Worm (Caenorhabditis elegans): Measurements from ENCODE around the gene stc-1.

stc-1 gene

DNA sequence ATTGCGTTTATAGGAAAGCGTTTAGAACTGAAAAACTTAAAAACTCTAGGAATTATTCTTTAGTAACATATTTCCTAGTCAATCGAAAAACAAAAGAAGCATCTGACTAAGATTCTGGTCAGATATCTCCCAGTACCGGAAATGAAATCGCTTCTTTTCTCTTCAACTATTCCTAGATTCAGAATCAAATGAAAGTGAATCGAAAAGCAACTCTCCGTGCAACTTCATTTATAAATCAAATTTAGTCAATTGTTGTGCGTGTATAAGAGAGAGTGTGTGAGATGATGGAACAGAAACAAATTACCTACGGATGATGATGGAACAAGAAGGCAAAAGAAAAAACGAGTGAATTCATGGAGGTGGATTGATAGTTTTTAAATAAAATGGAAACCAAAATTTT, 6.8 kb downstream of the stc-1 start:
- TF ChIP-seq unc-62 (GFP tag; optimal IDR thresholded peaks at IDR 0.05) = no peak

DNA sequence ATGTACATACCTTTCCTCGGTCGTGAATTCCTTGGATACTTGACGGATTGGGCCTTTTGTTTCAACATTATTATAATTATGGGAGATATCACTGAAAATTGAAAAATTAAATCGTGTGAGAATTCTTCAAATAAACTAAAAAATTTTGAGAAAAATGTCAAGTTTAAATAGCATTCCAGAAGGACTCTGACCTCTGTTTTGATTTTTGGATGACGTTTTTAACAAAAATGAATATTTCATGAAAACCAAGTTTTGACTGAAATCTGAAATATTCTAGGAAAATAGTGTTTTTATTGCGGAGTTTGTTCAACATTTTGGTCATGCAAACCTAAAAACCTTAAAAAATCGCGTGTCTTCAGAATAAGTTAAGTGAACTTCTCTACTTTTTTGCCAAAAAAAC, 9.8 kb downstream of the stc-1 start, which contains the start of gene glb-27:
TSS of gene glb-27 (minus strand) at position 101 of the 400 bp plus-strand sequence.
- TF ChIP-seq unc-62 (GFP tag; optimal IDR thresholded peaks at IDR 0.05) = no peak

- no peak for TF ChIP-seq unc-62 (GFP tag; optimal IDR thresholded peaks at IDR 0.05)
Measured at ce11 chrII:8554568-8554967, 11.4 kb downstream of the stc-1 start.

DNA sequence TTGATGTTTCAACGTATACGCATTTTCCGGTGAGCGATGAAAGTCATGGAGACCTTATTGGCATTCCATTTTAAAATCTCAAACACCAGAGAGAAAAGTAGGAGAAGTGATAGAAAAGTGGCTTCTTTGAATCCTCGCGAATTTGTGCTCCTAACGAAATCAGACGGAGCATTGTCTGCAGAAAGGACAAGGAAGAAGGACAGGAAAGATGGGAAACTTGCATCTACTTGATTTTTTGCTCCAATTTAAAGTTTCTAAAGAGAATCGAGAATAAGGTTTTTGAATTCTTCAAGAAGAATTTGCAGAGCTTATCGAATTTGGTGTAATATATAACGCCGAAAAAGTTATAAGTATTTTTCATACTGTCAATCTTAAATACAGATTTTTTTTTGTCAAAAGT, 14.8 kb downstream of the stc-1 start:
- no peak for TF ChIP-seq unc-62 (GFP tag; optimal IDR thresholded peaks at IDR 0.05)

- no peak for TF ChIP-seq unc-62 (GFP tag; optimal IDR thresholded peaks at IDR 0.05)
Measured at ce11 chrII:8546975-8547374, 19.0 kb downstream of the stc-1 start.

ce11 chrII:8545315-8545714, 20.6 kb downstream of the stc-1 start, which contains the start of gene decr-1.2:
Gene decr-1.2 (plus strand): TSS chrII:8545615.
- no peak for TF ChIP-seq unc-62 (GFP tag; optimal IDR thresholded peaks at IDR 0.05)

ce11 chrII:8540412-8540811, 25.5 kb downstream of the stc-1 start, which contains the start of gene pqn-73:
Gene pqn-73 (plus strand): TSS chrII:8540712.
- no peak for TF ChIP-seq unc-62 (GFP tag; optimal IDR thresholded peaks at IDR 0.05)

ce11 chrII:8536060-8536459, 29.9 kb downstream of the stc-1 start, which contains the start of gene W01C9.2:
Gene W01C9.2 (plus strand): TSS chrII:8536360.
- TF ChIP-seq unc-62 (GFP tag; optimal IDR thresholded peaks at IDR 0.05) = no peak

ce11 chrII:8532015-8532414, 33.9 kb downstream of the stc-1 start:
- no peak for TF ChIP-seq unc-62 (GFP tag; optimal IDR thresholded peaks at IDR 0.05)

DNA sequence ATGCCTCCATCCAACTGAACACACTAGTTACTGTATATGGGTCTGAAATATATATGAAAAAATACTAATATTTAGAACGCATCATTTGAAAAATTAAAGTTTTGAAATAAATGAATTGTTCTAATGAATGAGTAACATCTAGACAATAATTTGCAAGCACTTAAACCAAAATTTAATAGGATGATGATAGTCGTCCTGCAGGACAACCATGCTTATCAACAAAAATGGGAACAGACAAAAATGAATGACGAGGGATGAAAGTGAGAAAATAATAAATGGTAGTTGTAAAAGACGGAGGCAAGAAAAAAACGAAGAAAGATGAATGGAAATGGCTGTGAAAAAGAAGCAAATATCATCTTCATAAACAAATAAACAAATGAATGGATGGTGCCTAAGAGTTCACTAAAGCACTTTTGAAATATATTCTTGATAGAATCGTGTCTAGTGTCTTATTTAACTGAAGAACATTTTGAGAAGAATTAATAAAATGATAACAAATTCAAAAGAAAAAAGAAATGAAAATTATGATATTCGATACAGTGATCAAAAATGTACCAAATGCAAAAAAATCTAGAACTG, 34.7 kb downstream of the stc-1 start, which contains the start of gene gldi-7:
TSS of gene gldi-7 (minus strand) at position 42 of the 579 bp plus-strand sequence.
- TF ChIP-seq unc-62 (GFP tag; optimal IDR thresholded peaks at IDR 0.05) = no peak

DNA sequence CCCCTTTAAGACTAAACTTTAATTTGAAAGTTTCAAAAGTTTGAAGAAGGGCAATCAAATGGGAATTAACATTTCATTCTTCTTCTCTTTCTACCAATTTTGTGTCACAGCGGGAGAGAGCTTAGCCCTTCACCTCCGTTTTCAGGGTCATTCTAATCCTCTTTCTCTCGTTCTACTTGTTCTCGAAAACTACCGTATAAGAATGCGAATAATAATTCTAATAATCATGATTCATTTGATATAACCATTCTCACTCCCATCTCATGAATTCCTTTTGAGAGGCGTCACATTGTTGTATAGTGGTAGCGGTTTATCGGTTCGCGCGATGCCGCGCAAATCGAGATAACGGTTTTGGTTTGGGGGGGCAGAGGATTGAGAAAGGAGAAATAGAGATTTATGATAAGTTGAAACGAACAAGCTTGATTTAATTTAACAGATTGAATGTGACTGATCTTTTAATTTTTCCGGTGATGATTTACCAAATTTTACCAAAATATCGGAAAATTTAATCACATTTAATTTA, 36.7 kb downstream of the stc-1 start:
- TF ChIP-seq unc-62 (GFP tag; optimal IDR thresholded peaks at IDR 0.05) = no peak

- no peak for TF ChIP-seq unc-62 (GFP tag; optimal IDR thresholded peaks at IDR 0.05)
Measured at ce11 chrII:8525133-8525736, 40.7 kb downstream of the stc-1 start, which contains the start of the genes prp-9 and mrps-18B. Gene prp-9 (minus strand): TSS chrII:8525396. Gene mrps-18B (plus strand): TSS chrII:8525681.

DNA sequence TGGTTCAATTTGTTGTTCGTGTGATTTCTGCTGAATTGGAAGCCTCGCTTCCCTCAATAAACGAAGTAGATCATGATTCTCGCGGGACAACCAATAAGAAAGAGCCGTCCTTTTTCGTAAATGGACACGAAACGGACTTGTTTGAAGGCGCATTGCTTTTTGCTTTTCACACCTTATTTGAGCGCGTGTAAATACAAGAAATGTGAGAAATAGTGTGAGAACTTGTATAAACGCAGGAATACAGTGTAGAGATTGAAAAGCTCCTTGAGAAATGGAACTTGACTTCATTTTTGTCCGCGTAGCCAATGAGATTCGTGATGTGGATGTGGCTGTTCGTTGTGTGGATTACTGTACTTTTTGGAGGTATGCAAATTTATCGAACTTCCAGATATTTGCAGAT, 45.3 kb downstream of the stc-1 start, which contains the start of gene cht-2:
TSS of gene cht-2 (plus strand) at position 301 of the 400 bp plus-strand sequence.
- TF ChIP-seq unc-62 (GFP tag; optimal IDR thresholded peaks at IDR 0.05) = no peak

DNA sequence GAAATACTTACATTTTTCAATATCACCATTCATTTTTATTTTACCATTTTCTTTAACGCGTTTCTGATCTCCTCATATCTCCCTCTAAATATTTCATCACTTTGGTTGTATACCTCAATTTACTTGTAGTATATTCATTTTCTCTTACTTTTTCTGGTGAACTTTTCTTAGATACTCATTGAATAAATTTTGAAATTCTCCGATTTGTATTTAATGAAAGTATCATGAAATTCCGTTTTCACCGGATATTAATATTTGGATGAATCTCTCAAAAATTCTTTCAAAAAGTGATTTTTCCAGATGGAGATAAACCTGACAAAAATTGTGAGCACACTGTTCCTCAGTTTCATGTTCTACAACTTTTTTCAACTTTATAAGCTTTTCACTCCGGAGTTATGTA, 47.7 kb downstream of the stc-1 start, which contains the start of gene T13H5.8:
TSS of gene T13H5.8 (plus strand) at position 301 of the 400 bp plus-strand sequence.
- no peak for TF ChIP-seq unc-62 (GFP tag; optimal IDR thresholded peaks at IDR 0.05)

DNA sequence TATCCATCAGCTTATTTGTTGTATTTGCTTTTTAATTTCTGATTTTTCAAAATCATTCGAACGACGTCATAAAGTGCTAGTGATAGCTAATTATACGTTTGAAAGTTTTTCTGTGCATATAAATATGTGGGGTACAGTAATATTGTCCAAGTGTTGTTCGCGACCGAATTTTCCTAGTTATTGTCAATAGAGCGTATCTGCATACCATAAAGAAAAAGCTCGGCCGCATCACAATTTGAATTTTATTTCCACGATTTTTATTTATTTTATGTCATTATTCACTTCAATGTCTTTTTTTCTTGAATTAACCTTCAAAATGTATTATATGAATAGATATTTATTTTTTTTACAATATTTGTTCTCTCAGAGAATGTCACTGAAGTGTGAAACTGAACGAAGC, 49.2 kb downstream of the stc-1 start, which contains the start of gene rnh-2:
TSS of gene rnh-2 (plus strand) at position 368 of the 400 bp plus-strand sequence.
- TF ChIP-seq unc-62 (GFP tag; optimal IDR thresholded peaks at IDR 0.05) = no peak

DNA sequence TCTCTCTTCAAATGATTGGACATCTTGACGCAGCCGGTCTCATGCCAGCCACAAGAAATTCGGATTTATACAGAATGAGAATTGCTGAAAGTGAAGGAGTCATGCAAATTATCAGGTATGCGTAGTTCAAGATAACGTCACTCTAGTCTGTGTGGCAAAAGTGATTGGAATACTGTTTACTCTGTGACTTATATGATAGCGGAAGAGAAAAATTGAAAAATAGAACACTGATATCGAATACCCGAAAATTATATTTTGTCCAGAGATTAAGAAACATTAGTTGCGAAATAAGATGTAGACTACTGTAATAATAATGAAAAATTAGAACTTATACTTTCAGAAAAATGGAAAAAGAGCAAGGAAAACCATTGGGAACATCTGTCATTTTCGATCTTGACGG, 50.4 kb downstream of the stc-1 start:
- TF ChIP-seq unc-62 (GFP tag; optimal IDR thresholded peaks at IDR 0.05) = no peak

ce11 chrII:8514729-8515128, 51.2 kb downstream of the stc-1 start, which contains the start of gene ctg-2:
Gene ctg-2 (plus strand): TSS chrII:8515054.
- no peak for TF ChIP-seq unc-62 (GFP tag; optimal IDR thresholded peaks at IDR 0.05)
